Worm (Caenorhabditis elegans): ENCODE results near the gene dpy-11.

dpy-11 gene

DNA sequence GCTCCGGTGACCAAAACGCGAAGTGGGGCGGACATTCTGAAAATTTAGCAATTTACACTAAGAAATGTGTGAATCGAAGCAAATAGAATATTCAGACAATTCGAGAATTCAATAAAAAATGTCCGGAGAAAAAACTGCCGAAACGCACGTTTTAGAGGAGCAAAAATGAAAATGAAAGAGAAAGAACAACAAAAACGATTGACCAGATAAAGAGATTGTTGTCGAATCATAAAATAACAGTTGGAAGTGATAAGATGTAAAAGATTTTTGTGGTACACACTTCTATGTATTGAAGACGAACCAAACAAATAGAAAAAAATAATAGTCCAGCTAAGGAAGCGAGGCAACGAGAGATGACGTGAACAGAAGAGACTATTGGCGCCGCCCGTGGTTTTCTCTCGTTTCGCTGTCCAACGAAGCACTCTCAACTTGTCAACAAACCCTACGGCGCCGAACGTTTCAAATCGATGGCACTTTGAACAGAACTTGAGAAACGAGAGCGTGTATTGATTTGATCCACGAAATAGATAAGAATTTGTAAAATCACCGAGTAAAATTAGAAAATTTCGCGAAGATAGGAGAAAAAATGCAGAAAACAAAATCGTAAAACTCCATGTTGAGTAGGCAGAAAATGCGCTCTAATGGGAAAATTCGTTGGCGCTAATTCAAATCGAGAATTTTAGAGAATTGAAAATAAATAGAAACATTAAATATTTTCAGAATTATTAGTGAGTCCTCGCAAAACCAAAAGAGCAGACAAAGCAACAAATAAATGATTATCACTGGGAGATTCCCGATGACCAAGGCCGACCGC lies 1.7 kb upstream of the dpy-11 start, which contains the start of gene mdh-1:
Gene mdh-1, minus strand, starts transcription at position 36 of the 814 bp plus-strand sequence.
- no peak for TF ChIP-seq aly-2 (tag; optimal IDR thresholded peaks at IDR 0.05)
- no peak for TF ChIP-seq fos-1 (tag; optimal IDR thresholded peaks at IDR 0.05)
- TF ChIP-seq jun-1 (tag; optimal IDR thresholded peaks at IDR 0.05): no peak
- peak; percentile 30 for TF ChIP-seq elt-2 (tag; optimal IDR thresholded peaks at IDR 0.05)
- TF ChIP-seq hmg-11 (tag; optimal IDR thresholded peaks at IDR 0.05): peak; percentile 31
- TF ChIP-seq nhr-237 (tag; optimal IDR thresholded peaks at IDR 0.05): no peak
- TF ChIP-seq ceh-9 (tag; optimal IDR thresholded peaks at IDR 0.05): no peak
- no peak for TF ChIP-seq fkh-2 (tag; optimal IDR thresholded peaks at IDR 0.05)
- TF ChIP-seq R02D3.7 (tag; optimal IDR thresholded peaks at IDR 0.05): no peak
- TF ChIP-seq eor-1 (tag; optimal IDR thresholded peaks at IDR 0.05): no peak
- TF ChIP-seq ceh-28 (tag; optimal IDR thresholded peaks at IDR 0.05): peak; percentile 55
- peak; percentile 70 for TF ChIP-seq pha-4 (tag; optimal IDR thresholded peaks at IDR 0.05)
- TF ChIP-seq nhr-12 (tag; optimal IDR thresholded peaks at IDR 0.05): no peak
- no peak for TF ChIP-seq ceh-82 (tag; optimal IDR thresholded peaks at IDR 0.05)
- TF ChIP-seq lin-15B (tag; optimal IDR thresholded peaks at IDR 0.05): peak; percentile 38
- peak; percentile 10 for TF ChIP-seq nfya-1 (tag; optimal IDR thresholded peaks at IDR 0.05; ENCODE audit: insufficient read depth)
- TF ChIP-seq nhr-28 (tag; optimal IDR thresholded peaks at IDR 0.05): no peak
- TF ChIP-seq ztf-11 (tag; optimal IDR thresholded peaks at IDR 0.05): no peak
- peak; percentile 21 for TF ChIP-seq snpc-4 (tag; optimal IDR thresholded peaks at IDR 0.05)
- TF ChIP-seq unc-62 (GFP tag; optimal IDR thresholded peaks at IDR 0.05): no peak

DNA sequence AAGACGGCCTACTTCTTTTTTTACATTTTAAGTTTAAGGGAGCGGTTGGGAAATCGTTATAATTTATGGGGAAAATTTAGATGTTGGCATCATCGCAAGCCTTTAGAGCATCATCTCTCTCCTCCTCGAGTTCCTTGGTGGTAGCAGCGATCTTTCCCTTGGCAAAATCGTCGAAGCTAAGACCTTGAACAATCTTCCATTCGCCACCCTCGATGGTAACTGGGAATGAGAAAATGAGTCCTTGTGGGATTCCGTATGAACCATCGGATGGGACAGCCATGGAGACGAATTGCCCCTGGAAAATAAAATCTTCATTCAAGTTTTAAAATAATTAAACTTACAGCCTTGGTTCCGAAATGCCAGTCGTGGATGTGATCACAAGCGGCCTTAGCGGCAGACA lies 304 bp upstream of the dpy-11 start:
- TF ChIP-seq sea-2 (GFP tag; optimal IDR thresholded peaks at IDR 0.05): no peak
- no peak for TF ChIP-seq zag-1 (tag; optimal IDR thresholded peaks at IDR 0.05)
- TF ChIP-seq daf-12 (tag; optimal IDR thresholded peaks at IDR 0.05): no peak
- TF ChIP-seq jun-1 (tag; optimal IDR thresholded peaks at IDR 0.05): no peak
- TF ChIP-seq aly-2 (tag; optimal IDR thresholded peaks at IDR 0.05): no peak
- TF ChIP-seq elt-2 (tag; optimal IDR thresholded peaks at IDR 0.05): no peak
- no peak for TF ChIP-seq nhr-23 (tag; optimal IDR thresholded peaks at IDR 0.05)
- TF ChIP-seq hmg-11 (tag; optimal IDR thresholded peaks at IDR 0.05): no peak
- TF ChIP-seq lin-39 (tag; optimal IDR thresholded peaks at IDR 0.05): no peak
- no peak for TF ChIP-seq ztf-4 (tag; optimal IDR thresholded peaks at IDR 0.05)
- no peak for TF ChIP-seq nhr-237 (tag; optimal IDR thresholded peaks at IDR 0.05)
- TF ChIP-seq nhr-43 (tag; optimal IDR thresholded peaks at IDR 0.05; ENCODE audit: poor library complexity, severe bottlenecking): no peak
- TF ChIP-seq egl-27 (tag; optimal IDR thresholded peaks at IDR 0.05): no peak
- no peak for TF ChIP-seq fkh-2 (tag; optimal IDR thresholded peaks at IDR 0.05)

DNA sequence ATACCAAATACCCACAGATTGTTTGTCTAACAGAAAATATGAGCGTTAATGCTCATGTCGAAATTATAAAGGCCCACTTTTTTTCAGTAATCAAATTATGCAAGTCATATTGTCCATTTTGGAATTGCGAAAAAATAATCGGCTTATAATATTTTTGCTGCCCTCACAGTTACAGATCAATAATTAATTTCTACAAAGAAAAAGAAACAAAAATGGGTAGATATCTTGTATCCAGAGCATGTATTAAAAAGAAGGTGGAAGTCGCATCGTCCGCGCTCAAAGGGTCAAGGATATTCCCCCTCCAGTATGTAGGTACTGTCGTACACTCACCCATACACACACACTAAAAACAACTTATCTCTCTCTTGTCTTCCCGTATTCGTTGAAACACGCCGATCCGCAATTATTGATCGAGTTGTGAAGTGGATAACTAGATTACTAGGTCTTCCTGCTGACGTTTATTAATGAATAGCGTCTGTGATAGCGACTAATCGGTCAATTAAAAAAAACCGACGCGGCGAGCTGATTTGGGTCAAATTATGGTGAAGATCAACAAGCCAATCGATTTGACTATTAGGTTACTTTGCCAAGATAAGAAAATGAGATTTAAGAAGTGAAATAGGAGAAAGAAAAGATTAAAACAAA lies 1.1 kb downstream of the dpy-11 start:
- TF ChIP-seq nhr-25 (tag; optimal IDR thresholded peaks at IDR 0.05) (no peak), ZK546.5 (tag; optimal IDR thresholded peaks at IDR 0.05) (no peak), pha-4 (tag; optimal IDR thresholded peaks at IDR 0.05) (no peak), ceh-28 (tag; optimal IDR thresholded peaks at IDR 0.05) (peak; percentile 46), fkh-10 (GFP tag; optimal IDR thresholded peaks at IDR 0.05) (no peak), nhr-23 (tag; optimal IDR thresholded peaks at IDR 0.05) (peak; percentile 92), nhr-237 (tag; optimal IDR thresholded peaks at IDR 0.05) (no peak), nhr-43 (tag; optimal IDR thresholded peaks at IDR 0.05; ENCODE audit: poor library complexity, severe bottlenecking) (peak; percentile 18), unc-62 (GFP tag; optimal IDR thresholded peaks at IDR 0.05) (no peak), lsy-12 (tag; optimal IDR thresholded peaks at IDR 0.05) (no peak), ceh-16 (tag; optimal IDR thresholded peaks at IDR 0.05) (no peak), zag-1 (tag; optimal IDR thresholded peaks at IDR 0.05) (no peak), mdl-1 (tag; optimal IDR thresholded peaks at IDR 0.05) (no peak)

DNA sequence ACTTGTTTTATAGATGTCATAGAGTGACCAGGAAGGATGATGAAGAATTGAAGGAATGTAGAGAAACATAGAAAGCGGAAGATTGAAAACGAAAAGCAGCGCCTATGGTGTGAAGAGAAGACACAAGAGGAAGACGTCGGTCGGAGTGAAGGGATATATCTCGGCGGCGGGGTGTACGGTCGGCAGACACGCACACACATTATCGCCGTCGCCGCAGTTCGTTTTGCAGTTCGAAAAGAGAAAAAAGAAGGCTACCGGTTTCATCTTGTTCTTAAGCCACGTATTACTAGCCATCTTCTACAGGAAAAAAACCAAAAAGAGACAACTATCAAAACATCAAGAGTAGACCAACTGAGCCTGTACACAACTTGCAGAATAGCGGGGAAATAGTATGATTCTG lies 1.7 kb downstream of the dpy-11 start:
- TF ChIP-seq ama-1 (optimal IDR thresholded peaks at IDR 0.05) (no peak), nhr-25 (tag; optimal IDR thresholded peaks at IDR 0.05) (peak; percentile 68), nhr-28 (tag; optimal IDR thresholded peaks at IDR 0.05) (no peak), snpc-4 (tag; optimal IDR thresholded peaks at IDR 0.05) (no peak), aly-2 (tag; optimal IDR thresholded peaks at IDR 0.05) (no peak), nhr-237 (tag; optimal IDR thresholded peaks at IDR 0.05) (no peak), ceh-82 (tag; optimal IDR thresholded peaks at IDR 0.05) (no peak), tbx-2 (tag; optimal IDR thresholded peaks at IDR 0.05) (no peak), elt-1 (tag; optimal IDR thresholded peaks at IDR 0.05) (no peak), nhr-43 (tag; optimal IDR thresholded peaks at IDR 0.05; ENCODE audit: poor library complexity, severe bottlenecking) (peak; percentile 28), nhr-11 (tag; optimal IDR thresholded peaks at IDR 0.05) (no peak), elt-2 (tag; optimal IDR thresholded peaks at IDR 0.05) (no peak), nhr-76 (tag; optimal IDR thresholded peaks at IDR 0.05) (no peak), nhr-23 (tag; optimal IDR thresholded peaks at IDR 0.05) (peak; percentile 1), nfya-1 (tag; optimal IDR thresholded peaks at IDR 0.05; ENCODE audit: insufficient read depth) (no peak), pqm-1 (tag; optimal IDR thresholded peaks at IDR 0.05) (no peak), lin-39 (tag; optimal IDR thresholded peaks at IDR 0.05) (no peak)
